Worm (Caenorhabditis elegans) whole organism, L4 larva: ENCODE measurements around the gene bcl-11.

Experiments
- ZK337.2 ChIP-seq: fragments of 200-800 bp; sonication (Bioruptor generic); IDR thresholded peaks from 2 replicates; pipeline ENCODE4 v1.3.6; 2022; ENCODE audit warnings: missing genetic modification reagents, missing genetic modification characterization, missing compliant biosample characterization
- arid-1 ChIP-seq: fragments of 200-800 bp; sonication (Bioruptor generic); conservative IDR thresholded peaks from 2 replicates; pipeline ENCODE4 v1.3.6; 2022; ENCODE audit warnings: missing genetic modification reagents, missing genetic modification characterization, missing compliant biosample characterization
- daf-12 ChIP-seq: fragments of 150-350 bp; optimal IDR thresholded peaks from 2 replicates; lab custom pipeline; 2014; ENCODE audit warnings: missing biosample characterization, missing genetic modification reagents, missing genetic modification characterization
- egl-43 ChIP-seq: fragments of 200-800 bp; sonication (Bioruptor generic); IDR thresholded peaks from 2 replicates; pipeline ENCODE4 v1.3.6; 2022; ENCODE audit warnings: missing genetic modification reagents, missing genetic modification characterization, missing compliant biosample characterization
- hmg-1.1 ChIP-seq: fragments of 200-800 bp; sonication (Bioruptor generic); IDR thresholded peaks from 2 replicates; pipeline ENCODE4 v1.3.6; 2022; ENCODE audit warnings: missing genetic modification reagents, missing genetic modification characterization, missing compliant biosample characterization
- lin-13 ChIP-seq: fragments of 150-350 bp; optimal IDR thresholded peaks from 2 replicates; lab custom pipeline; 2014; ENCODE audit warnings: missing biosample characterization, missing genetic modification reagents, missing genetic modification characterization
- mes-2 ChIP-seq: sonication (generic microtip); optimal IDR thresholded peaks from 2 replicates; lab custom pipeline; 2016; ENCODE audit warnings: missing genotype, mild to moderate bottlenecking, missing genetic modification characterization, missing compliant biosample characterization; ENCODE audit not compliant: poor library complexity, severe bottlenecking
- nhr-237 ChIP-seq: sonication (generic microtip); optimal IDR thresholded peaks from 2 replicates; lab custom pipeline; 2017; ENCODE audit warnings: missing biosample characterization, missing genetic modification characterization
- rbr-2 ChIP-seq: sonication (generic microtip); optimal IDR thresholded peaks from 2 replicates; lab custom pipeline; 2016; ENCODE audit warnings: missing genotype, missing genetic modification characterization, missing compliant biosample characterization

DNA sequence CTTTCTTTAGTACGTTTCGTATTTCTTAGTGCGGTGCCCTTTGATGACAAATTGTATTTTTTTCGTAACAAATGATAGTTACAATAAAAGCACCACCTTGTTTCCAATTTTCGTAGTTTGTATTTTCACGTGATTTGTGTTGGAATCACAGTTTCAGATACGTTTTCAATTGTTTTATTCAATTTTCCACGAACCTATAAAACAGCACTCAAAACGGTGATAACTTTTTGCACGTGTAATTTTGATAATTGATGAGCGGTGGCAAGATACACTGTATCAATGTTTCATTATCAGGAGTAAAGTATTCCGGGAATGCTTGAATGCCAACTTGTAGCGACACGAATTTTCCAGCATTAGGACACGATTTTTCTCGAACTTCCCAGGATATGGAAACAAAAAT, 55.3 kb downstream of the bcl-11 start:
- TF ChIP-seq hmg-1.1 (no peak), ZK337.2 (GFP tag; lab: Robert Waterston, UW) (no peak), lin-13 (GFP tag; lab: Kevin White, UChicago) (no peak), mes-2 (tag; lab: Kevin White, UChicago) (no peak), arid-1 (GFP tag; lab: Robert Waterston, UW) (no peak), egl-43 (no peak), rbr-2 (tag; lab: Kevin White, UChicago) (no peak), daf-12 (no peak), nhr-237 (no peak)
